Fruit fly (Drosophila melanogaster) whole organism, prepupa: Measurements from ENCODE around the gene CG16965.

Experiments
- CG10631 ChIP-seq: fragments of 200-800 bp; sonication (Bioruptor generic); optimal IDR thresholded peaks from 2 replicates; lab custom pipeline; 2016; ENCODE audit warnings: missing biosample characterization, missing genetic modification characterization
- CG10669 ChIP-seq: fragments of 200-800 bp; sonication (Bioruptor generic); optimal IDR thresholded peaks from 3 replicates; lab custom pipeline; 2018; ENCODE audit warnings: missing biosample characterization, mild to moderate bottlenecking, missing genetic modification characterization, moderate library complexity
- CG16779 ChIP-seq: fragments of 200-800 bp; sonication (Bioruptor generic); optimal IDR thresholded peaks from 3 replicates; lab custom pipeline; 2017; ENCODE audit warnings: missing biosample characterization, mild to moderate bottlenecking, missing genetic modification characterization
- Eip75B ChIP-seq: fragments of 200-800 bp; sonication (Bioruptor generic); optimal IDR thresholded peaks from 3 replicates; lab custom pipeline; 2016; ENCODE audit warnings: missing biosample characterization, missing genetic modification characterization
- Gug ChIP-seq: fragments of 200-800 bp; sonication (Bioruptor generic); IDR thresholded peaks from 2 replicates; pipeline ENCODE4 v1.3.6; 2022; ENCODE audit warnings: missing biosample characterization, missing genetic modification characterization
- Hr4 ChIP-seq: fragments of 200-800 bp; sonication (Bioruptor generic); optimal IDR thresholded peaks from 3 replicates; lab custom pipeline; 2016; ENCODE audit warnings: missing biosample characterization, missing genetic modification characterization
- Lpt ChIP-seq: fragments of 200-800 bp; sonication (Bioruptor generic); optimal IDR thresholded peaks from 3 replicates; lab custom pipeline; 2016; ENCODE audit warnings: missing biosample characterization, missing genetic modification characterization
- eg ChIP-seq: fragments of 200-800 bp; sonication (Bioruptor generic); IDR thresholded peaks from 3 replicates; pipeline ENCODE4 v1.3.6; 2022; ENCODE audit warnings: missing biosample characterization, missing genetic modification characterization

DNA sequence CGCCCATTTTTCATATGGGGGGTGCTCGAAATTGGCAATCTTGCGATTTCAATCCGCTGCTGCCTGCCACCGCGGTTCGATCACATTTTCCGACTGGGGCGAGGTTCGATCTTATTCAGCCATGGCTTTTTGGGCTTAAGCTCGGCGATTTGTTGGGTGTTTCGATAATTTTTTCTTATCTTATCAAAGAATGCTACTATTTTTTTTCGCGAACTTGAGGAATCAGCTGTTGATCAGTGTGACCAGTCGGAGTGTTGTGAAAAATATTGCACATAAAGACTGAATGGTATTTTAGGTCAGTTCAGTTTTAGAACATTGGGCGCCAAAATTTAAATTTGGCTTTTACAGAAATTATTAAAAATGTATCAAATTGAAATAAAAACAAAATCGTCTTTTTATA lies 39.3 kb downstream of the CG16965 start, which contains the start of gene Wdr81:
- TF ChIP-seq Eip75B: no peak
- TF ChIP-seq Lpt: no peak
- TF ChIP-seq CG16779 (tag; lab: Kevin White, UChicago): no peak
- TF ChIP-seq Hr4 (GFP tag; lab: Kevin White, UChicago): no peak
- TF ChIP-seq CG10631 (GFP tag; lab: Kevin White, UChicago): no peak
- TF ChIP-seq CG10669 (GFP tag; lab: Kevin White, UChicago): no peak
- TF ChIP-seq eg (GFP tag; lab: Robert Waterston, UW): no peak
- no peak for TF ChIP-seq Gug (GFP tag; lab: Robert Waterston, UW)
